Fruit fly (Drosophila melanogaster) whole organism, embryonic: Measurements from ENCODE around the gene RAF2.

ENCODE experiments used
- ATbp ChIP-seq: fragments of 200-800 bp; sonication (Bioruptor generic); optimal IDR thresholded peaks from 2 replicates; lab custom pipeline; 2017; ENCODE audit warnings: missing biosample characterization, mild to moderate bottlenecking, missing genetic modification characterization, missing genetic modification reagents
- Ada2b ChIP-seq: fragments of 200-800 bp; sonication (Bioruptor generic); IDR thresholded peaks from 2 replicates; pipeline ENCODE4 v1.3.6; 2022; ENCODE audit warnings: missing biosample characterization, missing genetic modification characterization
- B-H1 ChIP-seq: fragments of 200-800 bp; sonication (Bioruptor generic); IDR thresholded peaks from 3 replicates; pipeline ENCODE4 v1.3.6; 2022; ENCODE audit warnings: missing biosample characterization, missing genetic modification characterization
- Blimp-1 ChIP-seq: fragments of 200-800 bp; sonication (Bioruptor generic); optimal IDR thresholded peaks from 3 replicates; lab custom pipeline; 2018; ENCODE audit warnings: missing biosample characterization, missing genetic modification characterization, mild to moderate bottlenecking, moderate library complexity, missing genetic modification reagents
- CG10267 ChIP-seq: fragments of 200-800 bp; sonication (Bioruptor generic); optimal IDR thresholded peaks from 2 replicates; lab custom pipeline; 2018; ENCODE audit warnings: missing biosample characterization, mild to moderate bottlenecking, missing genetic modification characterization, moderate library complexity
- CG11085 ChIP-seq: fragments of 200-800 bp; sonication (Bioruptor generic); IDR thresholded peaks from 2 replicates; pipeline ENCODE4 v1.3.6; 2022; ENCODE audit warnings: missing biosample characterization, missing genetic modification characterization
- CG11093 ChIP-seq: fragments of 200-800 bp; sonication (Bioruptor generic); IDR thresholded peaks from 3 replicates; pipeline ENCODE4 v1.3.6; 2022; ENCODE audit warnings: missing biosample characterization, missing genetic modification characterization
- CG11247 ChIP-seq: fragments of 200-800 bp; sonication (Bioruptor generic); IDR thresholded peaks from 2 replicates; pipeline ENCODE4 v1.3.6; 2022; ENCODE audit warnings: missing biosample characterization, missing genetic modification characterization
- CG11695 ChIP-seq: fragments of 200-800 bp; sonication (Bioruptor generic); IDR thresholded peaks from 3 replicates; pipeline ENCODE4 v1.3.6; 2022; ENCODE audit warnings: missing biosample characterization, missing genetic modification characterization
- CG12659 ChIP-seq: fragments of 200-800 bp; sonication (Bioruptor generic); optimal IDR thresholded peaks from 3 replicates; lab custom pipeline; 2017; ENCODE audit warnings: mild to moderate bottlenecking, missing biosample characterization, missing genetic modification reagents, missing genetic modification characterization
- CG13287 ChIP-seq: fragments of 200-800 bp; sonication (Bioruptor generic); IDR thresholded peaks from 2 replicates; pipeline ENCODE4 v1.3.6; 2022; ENCODE audit warnings: missing biosample characterization, missing genetic modification characterization; ENCODE audit not compliant: partially characterized antibody
- CG14441 ChIP-seq: fragments of 200-800 bp; sonication (Bioruptor generic); IDR thresholded peaks from 2 replicates; pipeline ENCODE4 v1.3.6; 2022; ENCODE audit warnings: missing biosample characterization, missing genetic modification characterization
- CG18619 ChIP-seq: fragments of 200-800 bp; sonication (Bioruptor generic); optimal IDR thresholded peaks from 3 replicates; lab custom pipeline; 2017; ENCODE audit warnings: missing biosample characterization, mild to moderate bottlenecking, missing genetic modification characterization
- CG2120 ChIP-seq: fragments of 200-800 bp; sonication (Bioruptor generic); optimal IDR thresholded peaks from 3 replicates; lab custom pipeline; 2016; ENCODE audit warnings: missing biosample characterization, missing genetic modification characterization
- CG30020 ChIP-seq: fragments of 200-800 bp; optimal IDR thresholded peaks from 2 replicates; lab custom pipeline; 2019; ENCODE audit warnings: missing biosample characterization, mild to moderate bottlenecking, missing genetic modification characterization, moderate library complexity
- CG8290 ChIP-seq, 3 experiments: fragments of 200-800 bp; sonication (Bioruptor generic); optimal IDR thresholded peaks; 2 replicates each; lab custom pipeline; 2016 to 2019; ENCODE audit warnings: missing biosample characterization in 3 of 3, missing genetic modification characterization in 3 of 3, mild to moderate bottlenecking in 2 of 3, moderate library complexity in 1 of 3
- Camta ChIP-seq: fragments of 200-800 bp; sonication (Bioruptor generic); optimal IDR thresholded peaks from 2 replicates; lab custom pipeline; 2016; ENCODE audit warnings: missing biosample characterization, missing genetic modification characterization
- Dbx ChIP-seq: fragments of 200-800 bp; sonication (Bioruptor generic); IDR thresholded peaks from 3 replicates; pipeline ENCODE4 v1.3.6; 2022; ENCODE audit warnings: missing biosample characterization, missing genetic modification characterization
- Eip74EF ChIP-seq, 2 experiments: fragments of 200-800 bp in 1 of 2; fragments of >200 bp in 1 of 2; sonication (Bioruptor generic) in 1 of 2; optimal IDR thresholded peaks; 2 replicates each; lab custom pipeline; 2017 to 2019; ENCODE audit warnings: missing biosample characterization in 2 of 2, missing genetic modification characterization in 2 of 2, mild to moderate bottlenecking in 1 of 2, moderate library complexity in 1 of 2
- Ets97D ChIP-seq: fragments of 200-800 bp; sonication (Bioruptor generic); optimal IDR thresholded peaks from 3 replicates; lab custom pipeline; 2016; ENCODE audit warnings: missing biosample characterization, missing genetic modification characterization
- Fer3 ChIP-seq: fragments of 200-800 bp; sonication (Bioruptor generic); optimal IDR thresholded peaks from 2 replicates; lab custom pipeline; 2018; ENCODE audit warnings: missing biosample characterization, mild to moderate bottlenecking, missing genetic modification characterization, moderate library complexity
- Hey ChIP-seq: fragments of 200-800 bp; sonication (Bioruptor generic); optimal IDR thresholded peaks from 3 replicates; lab custom pipeline; 2018; ENCODE audit warnings: missing biosample characterization, mild to moderate bottlenecking, missing genetic modification characterization
- Hmr ChIP-seq: fragments of 200-800 bp; sonication (Bioruptor generic); optimal IDR thresholded peaks from 3 replicates; lab custom pipeline; 2017; ENCODE audit warnings: mild to moderate bottlenecking, missing biosample characterization, missing genetic modification reagents, missing genetic modification characterization
- Jarid2 ChIP-seq: fragments of 200-800 bp; sonication (Bioruptor generic); optimal IDR thresholded peaks from 3 replicates; lab custom pipeline; 2017; ENCODE audit warnings: mild to moderate bottlenecking, missing biosample characterization, missing genetic modification reagents, missing genetic modification characterization
- Kr ChIP-seq: fragments of 200-800 bp; sonication (Bioruptor generic); optimal IDR thresholded peaks from 2 replicates; lab custom pipeline; 2017; ENCODE audit warnings: missing biosample characterization, mild to moderate bottlenecking, missing genetic modification characterization
- Med ChIP-seq: fragments of 200-800 bp; sonication (Bioruptor generic); peaks from one replicate; lab custom pipeline; 2016; ENCODE audit warnings: missing biosample characterization, missing genetic modification characterization, mild to moderate bottlenecking, inconsistent platforms, moderate library complexity
- Mrtf ChIP-seq: fragments of 200-800 bp; sonication (Bioruptor generic); IDR thresholded peaks from 3 replicates; pipeline ENCODE4 v1.3.6; 2022; ENCODE audit warnings: missing biosample characterization, missing genetic modification characterization
- PHDP ChIP-seq: fragments of 200-800 bp; sonication (Bioruptor generic); optimal IDR thresholded peaks from 3 replicates; lab custom pipeline; 2018; ENCODE audit warnings: missing biosample characterization, mild to moderate bottlenecking, missing genetic modification characterization, moderate library complexity
- Pdp1 ChIP-seq, 2 experiments: fragments of 200-800 bp; sonication (Bioruptor generic); optimal IDR thresholded peaks; 3 replicates each; lab custom pipeline; 2016; ENCODE audit warnings: missing biosample characterization in 2 of 2, missing genetic modification characterization in 2 of 2, mild to moderate bottlenecking in 1 of 2, moderate library complexity in 1 of 2
- Rx ChIP-seq: fragments of 200-800 bp; sonication (Bioruptor generic); IDR thresholded peaks from 2 replicates; pipeline ENCODE4 v1.3.6; 2022; ENCODE audit warnings: missing biosample characterization, missing genetic modification characterization
- Sry-δ ChIP-seq: fragments of 200-800 bp; sonication (Bioruptor generic); optimal IDR thresholded peaks from 2 replicates; lab custom pipeline; 2016; ENCODE audit warnings: missing biosample characterization, missing genetic modification characterization
- Taf1 ChIP-seq: fragments of 200-800 bp; sonication (Bioruptor generic); IDR thresholded peaks from 2 replicates; pipeline ENCODE4 v1.3.6; 2022; ENCODE audit warnings: missing biosample characterization, missing genetic modification characterization
- ap ChIP-seq: fragments of 200-800 bp; sonication (Bioruptor generic); IDR thresholded peaks from 2 replicates; pipeline ENCODE4 v1.3.6; 2022; ENCODE audit warnings: missing biosample characterization, missing genetic modification characterization
- caup ChIP-seq: fragments of 200-800 bp; sonication (Bioruptor generic); optimal IDR thresholded peaks from 3 replicates; lab custom pipeline; 2017; ENCODE audit warnings: missing biosample characterization, mild to moderate bottlenecking, missing genetic modification characterization, moderate library complexity; ENCODE audit not compliant: severe bottlenecking
- kah ChIP-seq: fragments of 200-800 bp; sonication (Bioruptor generic); optimal IDR thresholded peaks from 2 replicates; lab custom pipeline; 2018; ENCODE audit warnings: missing biosample characterization, mild to moderate bottlenecking, missing genetic modification characterization
- lmd ChIP-seq: fragments of 200-800 bp; sonication (Bioruptor generic); IDR thresholded peaks from 2 replicates; pipeline ENCODE4 v1.3.6; 2022; ENCODE audit warnings: missing biosample characterization, missing genetic modification characterization
- mam ChIP-seq: fragments of 200-800 bp; sonication (Bioruptor generic); optimal IDR thresholded peaks from 3 replicates; lab custom pipeline; 2016; ENCODE audit warnings: missing biosample characterization, missing genetic modification characterization
- nau ChIP-seq: fragments of 200-800 bp; sonication (Bioruptor generic); optimal IDR thresholded peaks from 3 replicates; lab custom pipeline; 2017; ENCODE audit warnings: missing biosample characterization, mild to moderate bottlenecking, missing genetic modification characterization, missing genetic modification reagents
- ro ChIP-seq: fragments of 200-800 bp; sonication (Bioruptor generic); IDR thresholded peaks from 2 replicates; pipeline ENCODE4 v1.3.6; 2022; ENCODE audit warnings: missing biosample characterization, missing genetic modification characterization
- row ChIP-seq: fragments of 200-800 bp; sonication (Bioruptor generic); IDR thresholded peaks from 3 replicates; pipeline ENCODE4 v1.3.6; 2022; ENCODE audit warnings: missing biosample characterization, missing genetic modification characterization
- scrt ChIP-seq: fragments of 200-800 bp; sonication (Bioruptor generic); optimal IDR thresholded peaks from 2 replicates; lab custom pipeline; 2018; ENCODE audit warnings: missing biosample characterization, mild to moderate bottlenecking, missing genetic modification characterization, moderate library complexity
- sens ChIP-seq: fragments of 200-800 bp; sonication (Bioruptor generic); peaks from one replicate; lab custom pipeline; 2016; ENCODE audit warnings: missing biosample characterization, missing genetic modification characterization
- sna ChIP-seq: fragments of 200-800 bp; sonication (Bioruptor generic); IDR thresholded peaks from 2 replicates; pipeline ENCODE4 v1.3.6; 2022; ENCODE audit warnings: missing biosample characterization, missing genetic modification characterization; ENCODE audit not compliant: partially characterized antibody
- sug ChIP-seq: fragments of 200-800 bp; optimal IDR thresholded peaks from 2 replicates; lab custom pipeline; 2019; ENCODE audit warnings: missing biosample characterization, mild to moderate bottlenecking, missing genetic modification characterization, moderate library complexity
- tin ChIP-seq: fragments of 200-800 bp; sonication (Bioruptor generic); optimal IDR thresholded peaks from 3 replicates; lab custom pipeline; 2016; ENCODE audit warnings: missing biosample characterization, missing genetic modification characterization

RAF2 gene

DNA sequence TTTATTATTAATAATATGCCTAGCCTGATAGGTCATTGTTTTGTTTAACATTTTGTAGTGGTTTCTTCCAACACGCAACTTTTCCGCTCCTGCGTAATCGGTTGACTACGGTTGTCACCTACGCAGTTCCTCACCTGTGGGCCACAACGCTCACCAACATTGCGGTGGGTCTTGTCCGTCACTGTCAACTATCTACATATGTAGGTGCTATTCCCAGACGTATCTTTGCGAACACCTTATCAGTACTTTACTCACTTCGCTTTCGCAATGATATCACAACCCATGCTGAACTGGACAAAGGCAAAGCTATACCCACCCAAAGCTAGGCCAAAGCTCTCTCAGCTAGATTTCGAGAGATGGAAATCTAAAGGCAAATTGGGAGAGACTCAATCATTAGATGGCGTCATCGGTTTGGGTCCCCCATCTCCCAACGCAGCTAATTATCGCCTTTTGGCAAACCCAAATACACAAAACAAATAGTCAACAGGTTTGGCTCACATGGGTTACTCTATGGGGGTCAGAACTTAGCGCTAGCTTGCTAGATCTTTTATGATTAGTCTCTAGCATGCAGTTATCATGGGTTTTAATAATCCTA is 29.9 kb upstream of the RAF2 start (continued):
- TF ChIP-seq Camta (GFP tag; lab: Kevin White, UChicago), result no peak
- no peak for TF ChIP-seq mam (GFP tag; lab: Kevin White, UChicago)
- no peak for TF ChIP-seq nau (GFP tag; lab: Kevin White, UChicago)

DNA sequence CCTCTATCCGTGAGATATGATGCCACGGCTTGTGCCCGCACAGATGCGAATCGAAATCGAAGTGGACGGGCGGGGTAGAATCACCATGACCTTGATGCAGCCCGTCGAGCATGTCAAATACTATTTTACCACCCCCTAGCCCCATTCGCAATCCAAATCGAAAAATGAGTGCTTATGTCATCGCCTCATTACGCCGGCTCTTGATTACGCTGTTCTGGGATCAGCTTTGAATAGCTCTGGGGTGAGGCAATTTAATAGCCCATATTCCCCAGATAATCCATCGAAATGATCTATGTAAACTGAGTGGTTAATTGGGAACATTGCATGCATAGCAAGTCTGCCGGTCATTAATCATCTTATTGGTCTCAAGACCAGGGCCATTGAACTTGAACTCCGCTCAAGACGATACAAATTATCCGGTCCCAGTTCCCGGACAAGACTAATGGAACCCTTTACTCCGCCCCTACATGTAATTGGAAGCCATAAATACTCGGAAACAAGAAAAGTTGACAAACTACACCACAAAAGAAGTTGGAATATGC is 28.9 kb upstream of the RAF2 start:
- TF ChIP-seq CG14441 (GFP tag; lab: Robert Waterston, UW) (0 out of 2 replicates have a peak, but pooled peaks have one; percentile 34), CG13287 (GFP tag; lab: Robert Waterston, UW) (no peak), Pdp1 (GFP tag; optimal IDR thresholded peaks at IDR 0.05; lab: Kevin White, UChicago) (peak in 1 of 2 experiments; percentile 90)

DNA sequence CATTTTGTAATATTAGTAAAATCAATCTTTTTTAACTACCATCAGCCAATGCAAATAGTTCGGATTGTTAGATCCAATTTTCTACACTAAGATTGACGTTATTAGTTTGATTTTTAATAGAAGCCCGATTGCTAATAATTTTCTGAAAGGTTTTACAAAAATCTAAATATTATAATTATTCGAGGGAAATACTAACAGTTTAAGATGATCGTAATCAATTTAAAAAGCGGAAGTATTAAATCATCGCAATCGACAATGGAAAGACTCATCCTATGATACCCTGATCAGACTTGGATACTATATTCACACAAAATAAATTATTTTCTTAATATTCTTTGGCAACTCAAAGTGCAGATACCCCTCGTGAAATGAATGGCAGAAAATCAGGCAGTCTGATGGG is 28.3 kb upstream of the RAF2 start:
- TF ChIP-seq scrt (no peak), mam (GFP tag; lab: Kevin White, UChicago) (no peak), Blimp-1 (no peak), CG11085 (no peak), lmd (GFP tag; lab: Robert Waterston, UW) (no peak), ro (no peak), ap (GFP tag; lab: Robert Waterston, UW) (no peak), Med (peak; percentile 74), CG2120 (peak; percentile 11), B-H1 (no peak), CG10267 (tag; lab: Kevin White, UChicago) (no peak), Ets97D (no peak), Ada2b (no peak), kah (GFP tag; lab: Kevin White, UChicago) (no peak), ATbp (GFP tag; lab: Kevin White, UChicago) (no peak), sens (GFP tag; lab: Kevin White, UChicago) (peak; percentile 11), tin (GFP tag; lab: Kevin White, UChicago) (no peak), CG11093 (GFP tag; lab: Robert Waterston, UW) (no peak), CG11247 (GFP tag; lab: Robert Waterston, UW) (no peak), CG11695 (GFP tag; lab: Robert Waterston, UW) (no peak), Hey (tag; lab: Kevin White, UChicago) (no peak), PHDP (tag; lab: Kevin White, UChicago) (no peak), Eip74EF (GFP tag; optimal IDR thresholded peaks at IDR 0.05; lab: Kevin White, UChicago) (no peak), Taf1 (GFP tag; lab: Robert Waterston, UW) (0 out of 2 replicates have a peak, but pooled peaks have one; percentile 20), row (GFP tag; lab: Robert Waterston, UW) (0 out of 3 replicates have a peak, but pooled peaks have one; percentile 20)
- TF ChIP-seq, all 482 proteins: peak for 5

dm6 chr3L:16359219-16359748 is 26.8 kb upstream of the RAF2 start, which contains the start of gene ringer:
TSS of gene ringer (minus strand) at chr3L:16359428.
- no peak for TF ChIP-seq CG8290 (GFP tag; optimal IDR thresholded peaks at IDR 0.05; lab: Kevin White, UChicago)
- peak in 1 of 2 experiments; percentile 52 for TF ChIP-seq CG8290 (tag; optimal IDR thresholded peaks at IDR 0.05; lab: Kevin White, UChicago)
- no peak for TF ChIP-seq Kr
- TF ChIP-seq Dbx (GFP tag; lab: Robert Waterston, UW), result 0 out of 3 replicates have a peak, but pooled peaks have one; percentile 31
- no peak for TF ChIP-seq Sry-δ (GFP tag; lab: Kevin White, UChicago)
- no peak for TF ChIP-seq Rx
- peak; percentile 8 for TF ChIP-seq CG12659 (GFP tag; lab: Kevin White, UChicago)
- TF ChIP-seq Mrtf, result no peak
- peak; percentile 10 for TF ChIP-seq CG18619
- TF ChIP-seq sug (tag; lab: Kevin White, UChicago), result peak; percentile 25
- no peak for TF ChIP-seq CG30020 (tag; lab: Kevin White, UChicago)
- peak; percentile 29 for TF ChIP-seq Jarid2 (GFP tag; lab: Kevin White, UChicago)
- TF ChIP-seq CG2120, result peak; percentile 29
- peak; percentile 6 for TF ChIP-seq Fer3 (tag; lab: Kevin White, UChicago)
- peak; percentile 48 for TF ChIP-seq Hmr (GFP tag; lab: Kevin White, UChicago)
- TF ChIP-seq caup (GFP tag; lab: Kevin White, UChicago), result peak; percentile 1
- no peak for TF ChIP-seq sna
